Fruit fly (Drosophila melanogaster) whole organism, embryonic: ENCODE data around the gene CG43322.

Experiments
- Atf6 ChIP-seq: fragments of 200-800 bp; sonication (Bioruptor generic); IDR thresholded peaks from 2 replicates; pipeline ENCODE4 v1.3.6; 2022; ENCODE audit warnings: missing biosample characterization, missing genetic modification characterization
- B-H1 ChIP-seq: fragments of 200-800 bp; sonication (Bioruptor generic); IDR thresholded peaks from 3 replicates; pipeline ENCODE4 v1.3.6; 2022; ENCODE audit warnings: missing biosample characterization, missing genetic modification characterization
- Bdp1 ChIP-seq: fragments of 200-800 bp; sonication (Bioruptor generic); optimal IDR thresholded peaks from 3 replicates; lab custom pipeline; 2016; ENCODE audit warnings: missing biosample characterization, missing genetic modification characterization
- CG1024 ChIP-seq: fragments of 200-800 bp; sonication (Bioruptor generic); IDR thresholded peaks from 2 replicates; pipeline ENCODE4 v1.3.6; 2022; ENCODE audit warnings: missing biosample characterization, missing genetic modification characterization
- CG11093 ChIP-seq: fragments of 200-800 bp; sonication (Bioruptor generic); IDR thresholded peaks from 3 replicates; pipeline ENCODE4 v1.3.6; 2022; ENCODE audit warnings: missing biosample characterization, missing genetic modification characterization
- CG11504 ChIP-seq: fragments of 200-800 bp; sonication (Bioruptor generic); optimal IDR thresholded peaks from 3 replicates; lab custom pipeline; 2019; ENCODE audit warnings: missing biosample characterization, mild to moderate bottlenecking, missing genetic modification characterization, moderate library complexity
- CG12219 ChIP-seq: fragments of 200-800 bp; sonication (Bioruptor generic); optimal IDR thresholded peaks from 3 replicates; lab custom pipeline; 2018; ENCODE audit warnings: missing biosample characterization, mild to moderate bottlenecking, missing genetic modification characterization
- CG13287 ChIP-seq: fragments of 200-800 bp; sonication (Bioruptor generic); IDR thresholded peaks from 2 replicates; pipeline ENCODE4 v1.3.6; 2022; ENCODE audit warnings: missing biosample characterization, missing genetic modification characterization; ENCODE audit not compliant: partially characterized antibody
- CG2678 ChIP-seq: fragments of 200-800 bp; sonication (Bioruptor generic); optimal IDR thresholded peaks from 3 replicates; lab custom pipeline; 2019; ENCODE audit warnings: missing biosample characterization, mild to moderate bottlenecking, missing genetic modification characterization, moderate library complexity
- CG32772 ChIP-seq: fragments of 200-800 bp; sonication (Bioruptor generic); IDR thresholded peaks from 2 replicates; pipeline ENCODE4 v1.3.6; 2022; ENCODE audit warnings: missing biosample characterization, missing genetic modification characterization
- CG33557 ChIP-seq: fragments of 200-800 bp; sonication (Bioruptor generic); optimal IDR thresholded peaks from 2 replicates; lab custom pipeline; 2019; ENCODE audit warnings: missing biosample characterization, mild to moderate bottlenecking, missing genetic modification characterization, moderate library complexity
- CG34224 ChIP-seq: fragments of 200-800 bp; sonication (Bioruptor generic); IDR thresholded peaks from 3 replicates; pipeline ENCODE4 v1.3.6; 2022; ENCODE audit warnings: missing biosample characterization, missing genetic modification characterization; ENCODE audit not compliant: partially characterized antibody
- CG4707 ChIP-seq: fragments of 200-800 bp; sonication (Bioruptor generic); optimal IDR thresholded peaks from 2 replicates; lab custom pipeline; 2018; ENCODE audit warnings: missing biosample characterization, mild to moderate bottlenecking, missing genetic modification characterization, moderate library complexity
- CG6854 ChIP-seq: fragments of 200-800 bp; sonication (Bioruptor generic); optimal IDR thresholded peaks from 3 replicates; lab custom pipeline; 2017; ENCODE audit warnings: missing biosample characterization, mild to moderate bottlenecking, missing genetic modification characterization
- CG7963 ChIP-seq: fragments of 200-800 bp; sonication (Bioruptor generic); IDR thresholded peaks from 3 replicates; pipeline ENCODE4 v1.3.6; 2022; ENCODE audit warnings: missing biosample characterization, missing genetic modification characterization; ENCODE audit not compliant: partially characterized antibody
- CG8281 ChIP-seq: fragments of 200-800 bp; sonication (Bioruptor generic); optimal IDR thresholded peaks from 2 replicates; lab custom pipeline; 2018; ENCODE audit warnings: missing biosample characterization, mild to moderate bottlenecking, missing genetic modification characterization, moderate library complexity
- CG9609 ChIP-seq: fragments of 200-800 bp; sonication (Bioruptor generic); optimal IDR thresholded peaks from 3 replicates; lab custom pipeline; 2016; ENCODE audit warnings: missing biosample characterization, missing genetic modification characterization
- CHES-1-like ChIP-seq: fragments of 200-800 bp; sonication (Bioruptor generic); optimal IDR thresholded peaks from 2 replicates; lab custom pipeline; 2016; ENCODE audit warnings: missing biosample characterization, missing genetic modification characterization
- Dbx ChIP-seq: fragments of 200-800 bp; sonication (Bioruptor generic); IDR thresholded peaks from 3 replicates; pipeline ENCODE4 v1.3.6; 2022; ENCODE audit warnings: missing biosample characterization, missing genetic modification characterization
- Doc2 ChIP-seq: fragments of 200-800 bp; sonication (Bioruptor generic); IDR thresholded peaks from 2 replicates; pipeline ENCODE4 v1.3.6; 2022; ENCODE audit warnings: missing biosample characterization, missing genetic modification characterization
- ERR ChIP-seq: fragments of 200-800 bp; sonication (Bioruptor generic); optimal IDR thresholded peaks from 2 replicates; lab custom pipeline; 2016; ENCODE audit warnings: missing biosample characterization, missing genetic modification characterization
- Ets97D ChIP-seq: fragments of 200-800 bp; sonication (Bioruptor generic); optimal IDR thresholded peaks from 3 replicates; lab custom pipeline; 2016; ENCODE audit warnings: missing biosample characterization, missing genetic modification characterization
- Fer1 ChIP-seq: fragments of 200-800 bp; sonication (Bioruptor generic); optimal IDR thresholded peaks from 2 replicates; lab custom pipeline; 2017; ENCODE audit warnings: missing biosample characterization, mild to moderate bottlenecking, missing genetic modification characterization
- Gug ChIP-seq: fragments of 200-800 bp; sonication (Bioruptor generic); IDR thresholded peaks from 4 replicates; pipeline ENCODE4 v1.3.6; 2022; ENCODE audit warnings: missing biosample characterization, missing genetic modification characterization
- Kr ChIP-seq: fragments of 200-800 bp; sonication (Bioruptor generic); optimal IDR thresholded peaks from 2 replicates; lab custom pipeline; 2017; ENCODE audit warnings: missing biosample characterization, mild to moderate bottlenecking, missing genetic modification characterization
- Lhr ChIP-seq: fragments of 200-800 bp; sonication (Bioruptor generic); optimal IDR thresholded peaks from 3 replicates; lab custom pipeline; 2017; ENCODE audit warnings: mild to moderate bottlenecking, missing biosample characterization, missing genetic modification reagents, missing genetic modification characterization
- Mad ChIP-seq: fragments of 200-800 bp; sonication (Bioruptor generic); optimal IDR thresholded peaks from 2 replicates; lab custom pipeline; 2016; ENCODE audit warnings: missing biosample characterization, missing genetic modification characterization
- Mes4 ChIP-seq: fragments of 200-800 bp; sonication (Bioruptor generic); optimal IDR thresholded peaks from 2 replicates; lab custom pipeline; 2016; ENCODE audit warnings: missing biosample characterization, missing genetic modification characterization
- Rx ChIP-seq: fragments of 200-800 bp; sonication (Bioruptor generic); IDR thresholded peaks from 2 replicates; pipeline ENCODE4 v1.3.6; 2022; ENCODE audit warnings: missing biosample characterization, missing genetic modification characterization
- ab ChIP-seq: fragments of 200-800 bp; sonication (Bioruptor generic); optimal IDR thresholded peaks from 2 replicates; lab custom pipeline; 2016; ENCODE audit warnings: missing biosample characterization, missing genetic modification characterization
- ase ChIP-seq: fragments of 200-800 bp; sonication (Bioruptor generic); IDR thresholded peaks from 3 replicates; pipeline ENCODE4 v1.3.6; 2022; ENCODE audit warnings: missing biosample characterization, missing genetic modification characterization
- cad ChIP-seq: fragments of >200 bp; optimal IDR thresholded peaks from 2 replicates; lab custom pipeline; 2017; ENCODE audit warnings: missing biosample characterization, missing genetic modification characterization
- cas ChIP-seq: fragments of 200-800 bp; sonication (Bioruptor generic); IDR thresholded peaks from 2 replicates; pipeline ENCODE4 v1.3.6; 2022; ENCODE audit warnings: missing biosample characterization, missing genetic modification characterization
- chif ChIP-seq, 2 experiments: fragments of 200-800 bp; sonication (Bioruptor generic); optimal IDR thresholded peaks; 3 replicates each; lab custom pipeline; 2016; ENCODE audit warnings: missing biosample characterization in 2 of 2, missing genetic modification characterization in 2 of 2
- crc ChIP-seq: fragments of 200-800 bp; sonication (Bioruptor generic); optimal IDR thresholded peaks from 2 replicates; lab custom pipeline; 2016; ENCODE audit warnings: missing biosample characterization, missing genetic modification characterization
- fd96Cb ChIP-seq: fragments of 200-800 bp; sonication (Bioruptor generic); optimal IDR thresholded peaks from 2 replicates; lab custom pipeline; 2018; ENCODE audit warnings: missing biosample characterization, mild to moderate bottlenecking, missing genetic modification characterization, moderate library complexity
- gsb-n ChIP-seq: fragments of 200-800 bp; sonication (Bioruptor generic); optimal IDR thresholded peaks from 3 replicates; lab custom pipeline; 2018; ENCODE audit warnings: missing biosample characterization, mild to moderate bottlenecking, missing genetic modification characterization
- kay ChIP-seq: fragments of 200-800 bp; sonication (Bioruptor generic); optimal IDR thresholded peaks from 2 replicates; lab custom pipeline; 2016; ENCODE audit warnings: missing biosample characterization, missing genetic modification characterization
- klu ChIP-seq: fragments of 200-800 bp; sonication (Bioruptor generic); IDR thresholded peaks from 2 replicates; pipeline ENCODE4 v1.3.6; 2022; ENCODE audit warnings: missing biosample characterization, missing genetic modification characterization
- lilli ChIP-seq: fragments of 200-800 bp; sonication (Bioruptor generic); optimal IDR thresholded peaks from 3 replicates; lab custom pipeline; 2016; ENCODE audit warnings: missing biosample characterization, missing genetic modification characterization
- mld ChIP-seq: fragments of 200-800 bp; sonication (Bioruptor generic); IDR thresholded peaks from 3 replicates; pipeline ENCODE4 v1.3.6; 2022; ENCODE audit warnings: missing biosample characterization, missing genetic modification characterization; ENCODE audit not compliant: partially characterized antibody
- odd ChIP-seq: fragments of 200-800 bp; sonication (Bioruptor generic); optimal IDR thresholded peaks from 2 replicates; lab custom pipeline; 2017; ENCODE audit warnings: missing biosample characterization, mild to moderate bottlenecking, missing genetic modification characterization
- otp ChIP-seq: fragments of 200-800 bp; sonication (Bioruptor generic); IDR thresholded peaks from 3 replicates; pipeline ENCODE4, ENCODE4 v1.3.6; 2022; ENCODE audit warnings: missing biosample characterization, missing genetic modification characterization
- prd ChIP-seq, 3 experiments: fragments of >200 bp in 2 of 3; fragments of 200-800 bp in 1 of 3; sonication (Bioruptor generic) in 1 of 3; optimal IDR thresholded peaks in 2 of 3; IDR thresholded peaks in 1 of 3; 2 replicates in 2 of 3; 3 replicates in 1 of 3; pipeline versions ENCODE4 v1.3.6 to Lab custom; 2017 to 2022; ENCODE audit warnings: missing biosample characterization in 1 of 3, missing genetic modification characterization in 1 of 3
- pros ChIP-seq: fragments of 200-800 bp; sonication (Bioruptor generic); optimal IDR thresholded peaks from 3 replicates; lab custom pipeline; 2019; ENCODE audit warnings: missing biosample characterization, mild to moderate bottlenecking, missing genetic modification characterization, moderate library complexity
- pzg ChIP-seq: fragments of 200-800 bp; sonication (Bioruptor generic); optimal IDR thresholded peaks from 3 replicates; lab custom pipeline; 2018; ENCODE audit warnings: missing biosample characterization, mild to moderate bottlenecking, missing genetic modification characterization, moderate library complexity
- sima ChIP-seq: fragments of 200-800 bp; sonication (Bioruptor generic); optimal IDR thresholded peaks from 2 replicates; lab custom pipeline; 2016; ENCODE audit warnings: missing biosample characterization, missing genetic modification characterization
- sr ChIP-seq: fragments of 200-800 bp; sonication (Bioruptor generic); IDR thresholded peaks from 3 replicates; pipeline ENCODE4 v1.3.6; 2022; ENCODE audit warnings: missing biosample characterization, missing genetic modification characterization
- ssp ChIP-seq: fragments of 200-800 bp; sonication (Bioruptor generic); IDR thresholded peaks from 2 replicates; pipeline ENCODE4 v1.3.6; 2022; ENCODE audit warnings: missing biosample characterization, missing genetic modification characterization
- tio ChIP-seq: fragments of 200-800 bp; sonication (Bioruptor generic); optimal IDR thresholded peaks from 2 replicates; lab custom pipeline; 2017; ENCODE audit warnings: missing biosample characterization, missing genetic modification characterization, inconsistent platforms

Gene CG43322

dm6 chr2L:7023614-7024259 is 10.5 kb downstream of the CG43322 start, which contains the start of gene Gart (continued):
- no peak; the same call in 2 of the 3 replicates for TF ChIP-seq CG34224 (GFP tag; lab: Robert Waterston, UW)
- TF ChIP-seq CG2678 (tag; lab: Kevin White, UChicago): no peak
- no peak for TF ChIP-seq klu (GFP tag; lab: Robert Waterston, UW)
- no peak for TF ChIP-seq Doc2 (GFP tag; lab: Robert Waterston, UW)
- peak; percentile 50; the same call in 1 of the 2 replicates for TF ChIP-seq Atf6 (GFP tag; lab: Robert Waterston, UW)
- TF ChIP-seq tio (GFP tag; lab: Kevin White, UChicago): no peak
- TF ChIP-seq pros (GFP tag; lab: Kevin White, UChicago): no peak
- peak; percentile 43 for TF ChIP-seq kay (GFP tag; lab: Kevin White, UChicago)
- no peak for TF ChIP-seq sr (GFP tag; lab: Robert Waterston, UW)
- TF ChIP-seq Mad (GFP tag; lab: Kevin White, UChicago): peak; percentile 34
- peak; percentile 70 for TF ChIP-seq CG1024
- peak; percentile 70; the same call in 2 of the 3 replicates for TF ChIP-seq otp
- TF ChIP-seq CG8281 (tag; lab: Kevin White, UChicago): no peak
- no peak for TF ChIP-seq CG11504
- no peak for TF ChIP-seq Fer1 (GFP tag; lab: Kevin White, UChicago)
- TF ChIP-seq CHES-1-like (GFP tag; lab: Kevin White, UChicago): peak; percentile 79
- TF ChIP-seq Dbx (GFP tag; lab: Robert Waterston, UW): peak; percentile 63; the same call in 2 of the 3 replicates
- no peak for TF ChIP-seq Gug (GFP tag; lab: Robert Waterston, UW)
- no peak for TF ChIP-seq Kr
- no peak for TF ChIP-seq cad (GFP tag; lab: Kevin White, UChicago)
- peak; percentile 22 for TF ChIP-seq fd96Cb (tag; lab: Kevin White, UChicago)
- TF ChIP-seq CG4707: no peak
- TF ChIP-seq pzg (GFP tag; lab: Kevin White, UChicago): no peak
- peak; percentile 54 for TF ChIP-seq ERR
- no peak for TF ChIP-seq ase
- peak; percentile 20 for TF ChIP-seq ab (GFP tag; lab: Kevin White, UChicago)
- TF ChIP-seq Bdp1: peak; percentile 36
- TF ChIP-seq cas (GFP tag; lab: Robert Waterston, UW): no peak
- no peak for TF ChIP-seq CG7963 (GFP tag; lab: Robert Waterston, UW)
- no peak for TF ChIP-seq CG11093
- TF ChIP-seq gsb-n: no peak
- no peak for TF ChIP-seq CG6854 (GFP tag; lab: Kevin White, UChicago)
- TF ChIP-seq CG33557 (GFP tag; lab: Kevin White, UChicago): peak; percentile 10
- peak; percentile 83 for TF ChIP-seq lilli (GFP tag; lab: Kevin White, UChicago)
- TF ChIP-seq Rx (GFP tag; lab: Robert Waterston, UW): no peak
- peak; percentile 53 to 56 for TF ChIP-seq chif (GFP tag; optimal IDR thresholded peaks at IDR 0.05; lab: Kevin White, UChicago)
- TF ChIP-seq sima (GFP tag; lab: Kevin White, UChicago): no peak
- TF ChIP-seq crc (GFP tag; lab: Kevin White, UChicago): peak; percentile 46
- no peak; the same call in 2 of the 3 replicates for TF ChIP-seq B-H1
- peak; percentile 59 for TF ChIP-seq odd (GFP tag; lab: Kevin White, UChicago)
- TF ChIP-seq Lhr (GFP tag; lab: Kevin White, UChicago): no peak
- no peak for TF ChIP-seq prd (optimal IDR thresholded peaks at IDR 0.05; lab: Kevin White, UChicago)
- no peak for TF ChIP-seq prd (GFP tag; IDR thresholded peaks at IDR 0.05; lab: Robert Waterston, UW)
- peak; percentile 71 for TF ChIP-seq ssp (GFP tag; lab: Robert Waterston, UW)
- peak; percentile 50 for TF ChIP-seq Mes4 (GFP tag; lab: Kevin White, UChicago)
- TF ChIP-seq mld: no peak
- TF ChIP-seq Ets97D (GFP tag; lab: Kevin White, UChicago): peak; percentile 18
- peak; percentile 46 for TF ChIP-seq CG12219 (GFP tag; lab: Kevin White, UChicago)
- peak; percentile 69 for TF ChIP-seq CG9609 (GFP tag; lab: Kevin White, UChicago)
- TF ChIP-seq CG13287 (GFP tag; lab: Robert Waterston, UW): peak; percentile 15; the same call in 1 of the 2 replicates
- no peak for TF ChIP-seq CG32772 (GFP tag; lab: Robert Waterston, UW)
